Worm (Caenorhabditis elegans) whole organism, young adult: ENCODE results near the gene egl-10.

Experiments
- B0035.1 ChIP-seq: sonication (generic microtip); optimal IDR thresholded peaks from 2 replicates; lab custom pipeline; 2016; ENCODE audit warnings: missing genetic modification characterization, mild to moderate bottlenecking, missing compliant biosample characterization, missing genotype, missing genetic modification reagents
- F22D6.2 ChIP-seq: sonication (generic microtip); optimal IDR thresholded peaks from 2 replicates; lab custom pipeline; 2016; ENCODE audit warnings: mild to moderate bottlenecking, missing genetic modification characterization, missing compliant biosample characterization
- F37B4.10 ChIP-seq: fragments of 200-800 bp; sonication (Bioruptor generic); IDR thresholded peaks from 2 replicates; pipeline ENCODE4 v1.3.6; 2022; ENCODE audit warnings: missing genetic modification characterization, missing compliant biosample characterization
- F52B5.7 ChIP-seq: sonication (generic microtip); optimal IDR thresholded peaks from 2 replicates; lab custom pipeline; 2016; ENCODE audit warnings: mild to moderate bottlenecking, missing genetic modification characterization, missing compliant biosample characterization
- F55B11.4 ChIP-seq: sonication (generic microtip); optimal IDR thresholded peaks from 2 replicates; lab custom pipeline; 2016; ENCODE audit warnings: missing compliant biosample characterization, missing genetic modification characterization, borderline replicate concordance; ENCODE audit not compliant: insufficient read depth
- K12H6.12 ChIP-seq: fragments of 200-800 bp; sonication (Bioruptor generic); optimal IDR thresholded peaks from 2 replicates; lab custom pipeline; 2018; ENCODE audit warnings: mild to moderate bottlenecking, missing genetic modification characterization, missing compliant biosample characterization
- Y53F4B.3 ChIP-seq: fragments of 200-800 bp; sonication (Bioruptor generic); IDR thresholded peaks from 2 replicates; pipeline ENCODE4 v1.3.6; 2022; ENCODE audit warnings: missing genetic modification reagents, missing genetic modification characterization, missing compliant biosample characterization
- Y53G8AR.9 ChIP-seq: fragments of 200-800 bp; sonication (Bioruptor generic); conservative IDR thresholded peaks from 2 replicates; pipeline ENCODE4 v1.3.6; 2022; ENCODE audit warnings: missing genetic modification reagents, missing genetic modification characterization, missing compliant biosample characterization
- ZK185.1 ChIP-seq: sonication (generic microtip); optimal IDR thresholded peaks from 2 replicates; lab custom pipeline; 2016; ENCODE audit warnings: mild to moderate bottlenecking, missing genetic modification characterization, missing compliant biosample characterization; ENCODE audit not compliant: poor library complexity, severe bottlenecking
- attf-6 ChIP-seq: fragments of 200-800 bp; sonication (Bioruptor generic); IDR thresholded peaks from 2 replicates; pipeline ENCODE4 v1.3.6; 2022; ENCODE audit warnings: missing genetic modification reagents, missing genetic modification characterization, missing compliant biosample characterization
- bed-1 ChIP-seq: fragments of 200-800 bp; sonication (Bioruptor generic); IDR thresholded peaks from 2 replicates; pipeline ENCODE4 v1.3.6; 2022; ENCODE audit warnings: missing genetic modification reagents, missing genetic modification characterization, missing compliant biosample characterization
- ceh-27 ChIP-seq: fragments of 200-800 bp; sonication (Bioruptor generic); optimal IDR thresholded peaks from 2 replicates; lab custom pipeline; 2018; ENCODE audit warnings: mild to moderate bottlenecking, missing genetic modification characterization, moderate library complexity, missing compliant biosample characterization
- dpff-1 ChIP-seq: sonication (generic microtip); optimal IDR thresholded peaks from 2 replicates; lab custom pipeline; 2017; ENCODE audit warnings: mild to moderate bottlenecking, missing genetic modification characterization, missing compliant biosample characterization
- egl-44 ChIP-seq: fragments of 200-800 bp; sonication (Bioruptor generic); IDR thresholded peaks from 2 replicates; pipeline ENCODE4 v1.3.6; 2022; ENCODE audit warnings: missing genetic modification reagents, missing genetic modification characterization, missing compliant biosample characterization
- gei-17 ChIP-seq: fragments of 200-800 bp; sonication (Bioruptor generic); optimal IDR thresholded peaks from 2 replicates; lab custom pipeline; 2018; ENCODE audit warnings: mild to moderate bottlenecking, missing genetic modification characterization, missing compliant biosample characterization
- hmg-20 ChIP-seq: fragments of 200-800 bp; sonication (Bioruptor generic); IDR thresholded peaks from 2 replicates; pipeline ENCODE4 v1.3.6; 2022; ENCODE audit warnings: missing genetic modification reagents, missing genetic modification characterization, missing compliant biosample characterization
- lin-35 ChIP-seq, 3 experiments: fragments of 150-350 bp in 2 of 3; sonication (generic microtip) in 1 of 3; optimal IDR thresholded peaks; 2 replicates each; lab custom pipeline; 2014 to 2018; ENCODE audit warnings: missing biosample characterization in 3 of 3, missing genetic modification characterization in 3 of 3, missing genetic modification reagents in 3 of 3
- lin-40 ChIP-seq: sonication (generic microtip); optimal IDR thresholded peaks from 2 replicates; lab custom pipeline; 2016; ENCODE audit warnings: missing genetic modification characterization, mild to moderate bottlenecking, missing compliant biosample characterization, missing genotype, missing genetic modification reagents
- lir-1 ChIP-seq: fragments of 200-800 bp; sonication (Bioruptor generic); conservative IDR thresholded peaks from 2 replicates; pipeline ENCODE4 v1.3.6; 2022; ENCODE audit warnings: missing genetic modification reagents, missing genetic modification characterization, missing compliant biosample characterization
- lsl-1 ChIP-seq: fragments of 200-800 bp; sonication (Bioruptor generic); optimal IDR thresholded peaks from 2 replicates; lab custom pipeline; 2018; ENCODE audit warnings: mild to moderate bottlenecking, missing genetic modification characterization, moderate library complexity, missing compliant biosample characterization
- madf-6 ChIP-seq: fragments of 200-800 bp; sonication (Bioruptor generic); IDR thresholded peaks from 2 replicates; pipeline ENCODE4 v1.3.6; 2022; ENCODE audit warnings: missing genetic modification reagents, missing genetic modification characterization, missing compliant biosample characterization
- nfya-1 ChIP-seq: sonication (generic microtip); optimal IDR thresholded peaks from 2 replicates; lab custom pipeline; 2017; ENCODE audit warnings: antibody characterized with exemption, missing compliant biosample characterization, missing genetic modification characterization, borderline replicate concordance; ENCODE audit not compliant: insufficient read depth
- nfya-2 ChIP-seq: fragments of 200-800 bp; sonication (Bioruptor generic); IDR thresholded peaks from 2 replicates; pipeline ENCODE4 v1.3.6; 2022; ENCODE audit warnings: missing genetic modification reagents, missing genetic modification characterization, missing compliant biosample characterization
- nhr-179 ChIP-seq: sonication (generic microtip); optimal IDR thresholded peaks from 2 replicates; lab custom pipeline; 2016; ENCODE audit warnings: mild to moderate bottlenecking, missing genetic modification characterization, missing compliant biosample characterization
- nhr-80 ChIP-seq: sonication (generic microtip); optimal IDR thresholded peaks from 2 replicates; lab custom pipeline; 2016; ENCODE audit warnings: missing genetic modification characterization, missing compliant biosample characterization
- repo-1 ChIP-seq: sonication (generic microtip); optimal IDR thresholded peaks from 2 replicates; lab custom pipeline; 2017; ENCODE audit warnings: mild to moderate bottlenecking, missing genetic modification characterization, missing compliant biosample characterization
- sea-2 ChIP-seq: fragments of 200-800 bp; sonication (Bioruptor generic); IDR thresholded peaks from 2 replicates; pipeline ENCODE4 v1.3.6; 2022; ENCODE audit warnings: missing genetic modification characterization, missing compliant biosample characterization
- tlf-1 ChIP-seq: fragments of 200-800 bp; sonication (Bioruptor generic); optimal IDR thresholded peaks from 2 replicates; lab custom pipeline; 2018; ENCODE audit warnings: mild to moderate bottlenecking, missing genetic modification characterization, missing compliant biosample characterization
- xnd-1 ChIP-seq: sonication (generic microtip); optimal IDR thresholded peaks from 2 replicates; lab custom pipeline; 2016; ENCODE audit warnings: missing genotype, missing genetic modification reagents, missing genetic modification characterization, missing compliant biosample characterization
- zim-3 ChIP-seq: sonication (generic microtip); optimal IDR thresholded peaks from 2 replicates; lab custom pipeline; 2017; ENCODE audit warnings: mild to moderate bottlenecking, missing genetic modification characterization, moderate library complexity, missing compliant biosample characterization
- ztf-18 ChIP-seq: sonication (generic microtip); optimal IDR thresholded peaks from 2 replicates; lab custom pipeline; 2016; ENCODE audit warnings: missing genotype, mild to moderate bottlenecking, missing genetic modification characterization, missing compliant biosample characterization
- ztf-22 ChIP-seq: fragments of 200-800 bp; sonication (Bioruptor generic); optimal IDR thresholded peaks from 2 replicates; lab custom pipeline; 2018; ENCODE audit warnings: mild to moderate bottlenecking, missing genetic modification characterization, moderate library complexity, missing compliant biosample characterization
- ztf-25 ChIP-seq: fragments of 200-800 bp; sonication (Bioruptor generic); IDR thresholded peaks from 2 replicates; pipeline ENCODE4 v1.3.6; 2022; ENCODE audit warnings: missing genetic modification reagents, missing genetic modification characterization, missing compliant biosample characterization
- ztf-26 ChIP-seq: sonication (generic microtip); optimal IDR thresholded peaks from 2 replicates; lab custom pipeline; 2017; ENCODE audit warnings: missing genetic modification characterization, missing compliant biosample characterization
- ztf-3 ChIP-seq: fragments of 200-800 bp; sonication (Bioruptor generic); optimal IDR thresholded peaks from 2 replicates; lab custom pipeline; 2018; ENCODE audit warnings: mild to moderate bottlenecking, missing genetic modification characterization, missing compliant biosample characterization

egl-10 gene

DNA sequence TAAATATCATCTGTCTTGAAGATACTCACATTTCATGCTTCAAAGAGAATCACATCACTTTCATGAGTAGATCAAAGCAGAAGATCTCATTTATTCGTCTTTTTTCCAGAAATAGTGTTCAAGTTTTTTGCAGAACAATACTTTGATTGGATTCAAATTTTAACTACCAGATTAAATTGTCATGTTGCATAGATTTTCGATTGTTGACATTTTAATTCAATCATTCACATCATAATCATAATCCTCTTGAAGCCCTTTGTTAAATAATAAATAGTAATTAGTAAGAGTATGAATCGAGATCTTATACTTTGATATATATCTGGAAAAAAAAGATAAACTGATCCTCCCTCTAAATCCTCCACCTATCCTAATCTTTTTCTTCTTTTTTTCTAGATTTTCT is 35.0 kb downstream of the egl-10 start:
- TF ChIP-seq nhr-179 (tag; lab: Kevin White, UChicago) (no peak), dpff-1 (tag; lab: Kevin White, UChicago) (no peak), lin-40 (tag; lab: Kevin White, UChicago) (no peak), ztf-25 (no peak)

DNA sequence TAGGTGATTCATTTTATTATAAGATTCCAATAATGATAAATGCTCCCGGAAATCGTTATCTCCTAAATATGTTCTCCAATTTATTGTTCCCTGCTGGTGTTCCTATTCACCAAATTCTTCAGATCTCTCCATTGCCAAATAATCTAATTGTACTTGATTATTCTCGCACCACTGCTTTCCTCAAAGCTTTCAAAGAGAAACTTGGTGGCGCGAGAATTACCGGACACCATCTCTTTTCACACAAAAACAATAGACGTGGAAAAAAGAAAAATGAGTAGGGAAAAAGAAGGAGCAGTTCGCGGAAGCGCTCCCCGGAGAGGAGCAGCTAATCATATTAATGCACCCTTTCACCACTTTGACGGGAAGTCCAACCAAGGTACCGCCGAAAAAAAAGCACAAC is 41.4 kb downstream of the egl-10 start:
- TF ChIP-seq F37B4.10, result no peak
- no peak for TF ChIP-seq ztf-22
- TF ChIP-seq ZK185.1, result no peak
- TF ChIP-seq nhr-80 (tag; lab: Kevin White, UChicago), result no peak
- no peak for TF ChIP-seq B0035.1 (tag; lab: Kevin White, UChicago)

DNA sequence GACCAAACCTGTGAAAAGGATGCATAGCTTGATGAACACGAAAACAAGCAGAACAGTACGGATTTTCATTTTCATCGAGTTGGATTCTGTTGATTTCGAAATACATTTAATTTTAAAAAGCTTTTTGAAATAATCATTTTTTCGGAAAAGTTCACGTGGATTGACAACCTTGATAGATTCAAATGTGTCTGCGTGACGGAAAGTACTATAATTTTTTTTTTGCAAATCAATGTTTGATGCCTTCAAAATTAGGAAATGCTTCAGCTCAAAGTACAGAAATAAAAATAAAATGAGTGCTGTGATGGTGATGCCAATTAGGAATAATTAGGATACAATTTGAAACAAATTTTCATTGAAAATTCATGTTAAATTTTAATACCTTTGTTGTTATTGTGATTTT is 42.0 kb downstream of the egl-10 start, which contains the start of gene C54D10.4:
Gene C54D10.4, minus strand, starts transcription at position 101 of the 400 bp plus-strand sequence.
- TF ChIP-seq egl-44 (GFP tag; lab: Robert Waterston, UW) (no peak), madf-6 (GFP tag; lab: Robert Waterston, UW) (no peak), sea-2 (GFP tag; lab: Robert Waterston, UW) (no peak), F52B5.7 (tag; lab: Kevin White, UChicago) (no peak), lin-35 (GFP tag; optimal IDR thresholded peaks at IDR 0.05; lab: Kevin White, UChicago) (no peak), gei-17 (GFP tag; lab: Kevin White, UChicago) (no peak), ztf-3 (GFP tag; lab: Kevin White, UChicago) (no peak), zim-3 (tag; lab: Kevin White, UChicago) (no peak), K12H6.12 (no peak), Y53G8AR.9 (GFP tag; lab: Robert Waterston, UW) (no peak), tlf-1 (GFP tag; lab: Kevin White, UChicago) (no peak), bed-1 (no peak), ztf-25 (no peak), hmg-20 (GFP tag; lab: Robert Waterston, UW) (no peak)

DNA sequence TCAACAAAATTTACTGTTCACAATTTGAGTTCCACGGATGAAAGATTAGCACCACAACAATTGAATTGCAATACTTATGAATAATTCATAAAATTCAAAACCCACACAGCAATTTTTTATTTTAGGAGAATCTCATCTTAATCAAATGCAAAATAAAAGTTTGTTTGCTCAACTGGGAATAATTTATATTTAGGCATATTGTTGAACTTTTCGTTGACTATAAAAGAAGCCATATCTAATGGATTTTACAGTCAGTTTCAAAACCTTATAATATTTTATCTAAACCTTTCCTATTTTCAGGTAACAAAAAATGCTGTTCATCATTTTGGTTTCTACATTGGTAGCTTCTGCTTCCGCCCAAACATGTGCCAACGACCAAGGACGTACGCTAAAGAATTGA is 44.5 kb downstream of the egl-10 start, which contains the start of gene C54D10.3:
Gene C54D10.3, plus strand, starts transcription at position 301 of the 400 bp plus-strand sequence.
- no peak for TF ChIP-seq attf-6 (GFP tag; lab: Robert Waterston, UW)
- TF ChIP-seq nfya-2, result no peak
- no peak for TF ChIP-seq Y53F4B.3 (GFP tag; lab: Robert Waterston, UW)
- TF ChIP-seq ztf-26 (tag; lab: Kevin White, UChicago), result no peak
- TF ChIP-seq K12H6.12, result no peak
- TF ChIP-seq F55B11.4 (tag; lab: Kevin White, UChicago), result no peak
- TF ChIP-seq repo-1 (tag; lab: Kevin White, UChicago), result no peak
- TF ChIP-seq lsl-1 (GFP tag; lab: Kevin White, UChicago), result no peak
- TF ChIP-seq ztf-18 (tag; lab: Kevin White, UChicago), result no peak
- TF ChIP-seq lir-1 (GFP tag; lab: Robert Waterston, UW), result no peak
- TF ChIP-seq F22D6.2 (tag; lab: Kevin White, UChicago), result no peak
- TF ChIP-seq tlf-1 (GFP tag; lab: Kevin White, UChicago), result no peak
- TF ChIP-seq xnd-1 (tag; lab: Kevin White, UChicago), result no peak
- no peak for TF ChIP-seq ceh-27
- no peak for TF ChIP-seq nfya-1 (tag; lab: Kevin White, UChicago)
